Worm (Caenorhabditis elegans): Measurements from ENCODE around the gene T22F3.12.
"Not testable (repeated sequence)": the region's sequence is repeated elsewhere in the genome, so short reads cannot be mapped to it uniquely, and the experiment has no call there.

Gene T22F3.12

DNA sequence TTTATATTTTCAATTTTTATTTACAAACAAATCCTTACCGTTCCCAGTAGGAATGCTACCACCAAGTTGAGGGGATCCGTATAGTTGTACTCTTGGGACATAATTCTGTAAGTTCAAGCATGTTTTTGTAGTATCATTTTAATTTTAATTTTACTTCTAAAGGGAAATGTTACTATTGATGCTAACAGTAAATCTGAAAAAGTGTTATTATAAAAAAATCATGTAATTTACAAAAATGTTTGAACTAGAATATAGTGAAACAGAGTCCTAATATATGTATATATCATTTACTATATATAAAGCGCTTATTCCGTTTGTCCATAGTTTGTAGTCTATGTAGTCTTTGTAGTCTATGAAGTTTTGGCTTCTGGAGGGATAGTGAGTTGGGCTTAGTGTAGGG, 28.6 kb upstream of the T22F3.12 start, which contains the start of gene srx-93:
TSS of gene srx-93 (minus strand) at position 101 of the 400 bp plus-strand sequence.
- TF ChIP-seq ztf-4, ztf-11, skn-1 (tag; optimal IDR thresholded peaks at IDR 0.05): not testable (repeated sequence)

ce11 chrV:3616844-3617243, 24.8 kb upstream of the T22F3.12 start:
- TF ChIP-seq mbf-1 (tag; optimal IDR thresholded peaks at IDR 0.05) = no peak
- no peak for TF ChIP-seq zag-1 (tag; optimal IDR thresholded peaks at IDR 0.05)
- TF ChIP-seq sma-9 (GFP tag; optimal IDR thresholded peaks at IDR 0.05) = peak; percentile 59
- TF ChIP-seq sma-9 (tag; optimal IDR thresholded peaks at IDR 0.05) = no peak
- peak; percentile 35 for TF ChIP-seq nhr-21 (tag; optimal IDR thresholded peaks at IDR 0.05)
- no peak for TF ChIP-seq nhr-12 (tag; optimal IDR thresholded peaks at IDR 0.05)

- TF ChIP-seq elt-1 (tag; optimal IDR thresholded peaks at IDR 0.05) = no peak
- no peak for TF ChIP-seq nhr-6 (tag; optimal IDR thresholded peaks at IDR 0.05)
- TF ChIP-seq nhr-11 (tag; optimal IDR thresholded peaks at IDR 0.05) = no peak
- no peak for TF ChIP-seq sma-9 (GFP tag; optimal IDR thresholded peaks at IDR 0.05)
- no peak for TF ChIP-seq sma-9 (tag; optimal IDR thresholded peaks at IDR 0.05)
- TF ChIP-seq ztf-4 (tag; optimal IDR thresholded peaks at IDR 0.05) = no peak
- TF ChIP-seq skn-1 (tag; optimal IDR thresholded peaks at IDR 0.05) = no peak
- no peak for TF ChIP-seq peb-1 (tag; optimal IDR thresholded peaks at IDR 0.05)
Observed at ce11 chrV:3614397-3614796, 22.4 kb upstream of the T22F3.12 start, which contains the start of gene T22F3.11. Gene T22F3.11, minus strand, starts transcription at chrV:3614553.

ce11 chrV:3613042-3613441, 21.0 kb upstream of the T22F3.12 start:
- no peak for TF ChIP-seq snpc-4 (tag; optimal IDR thresholded peaks at IDR 0.05)
- no peak for TF ChIP-seq elt-3 (tag; optimal IDR thresholded peaks at IDR 0.05)
- no peak for TF ChIP-seq sem-4 (tag; optimal IDR thresholded peaks at IDR 0.05)
- TF ChIP-seq ceh-82 (tag; optimal IDR thresholded peaks at IDR 0.05) = no peak
- no peak for TF ChIP-seq unc-39 (tag; optimal IDR thresholded peaks at IDR 0.05)
- TF ChIP-seq lin-11 (tag; optimal IDR thresholded peaks at IDR 0.05) = no peak
- TF ChIP-seq nhr-12 (tag; optimal IDR thresholded peaks at IDR 0.05) = no peak
- no peak for TF ChIP-seq alr-1 (tag; optimal IDR thresholded peaks at IDR 0.05)
- TF ChIP-seq blmp-1 (tag; optimal IDR thresholded peaks at IDR 0.05; ENCODE audit: insufficient read depth) = no peak
- TF ChIP-seq lin-39 (tag; optimal IDR thresholded peaks at IDR 0.05) = no peak
- TF ChIP-seq nhr-10 (tag; optimal IDR thresholded peaks at IDR 0.05) = no peak
- no peak for TF ChIP-seq unc-55 (GFP tag; optimal IDR thresholded peaks at IDR 0.05)
- TF ChIP-seq egl-27 (tag; optimal IDR thresholded peaks at IDR 0.05) = no peak
- no peak for TF ChIP-seq skn-1 (tag; optimal IDR thresholded peaks at IDR 0.05)

DNA sequence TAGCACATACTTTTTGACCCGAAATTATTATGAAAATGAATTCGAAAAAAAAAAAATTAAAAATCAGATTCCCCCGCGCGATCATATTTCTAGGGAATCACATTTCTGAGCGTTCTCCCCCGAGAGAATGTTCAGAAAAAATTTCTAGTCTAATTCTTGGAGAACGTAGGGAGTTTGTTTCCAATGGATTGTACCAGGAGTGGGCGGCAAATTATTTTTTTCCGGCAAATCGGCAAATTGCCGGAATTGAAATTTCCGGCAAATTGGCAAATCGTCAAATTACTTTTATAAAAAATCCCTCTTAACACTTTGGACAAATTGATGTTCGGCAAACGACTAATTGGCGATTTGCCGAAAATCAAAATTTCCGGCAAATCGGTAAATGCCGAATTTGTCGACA, 19.7 kb upstream of the T22F3.12 start, which contains the start of gene T22F3.10:
TSS of gene T22F3.10 (minus strand) at position 101 of the 400 bp plus-strand sequence.
- TF ChIP-seq ztf-4 (tag; optimal IDR thresholded peaks at IDR 0.05) (no peak), fos-1 (tag; optimal IDR thresholded peaks at IDR 0.05) (no peak), crh-2 (tag; optimal IDR thresholded peaks at IDR 0.05) (no peak), ZK546.5 (tag; optimal IDR thresholded peaks at IDR 0.05) (no peak), mdl-1 (tag; optimal IDR thresholded peaks at IDR 0.05) (no peak), skn-1 (tag; optimal IDR thresholded peaks at IDR 0.05) (no peak), aly-2 (tag; optimal IDR thresholded peaks at IDR 0.05) (no peak), F13H6.1 (tag; optimal IDR thresholded peaks at IDR 0.05) (no peak), nhr-237 (tag; optimal IDR thresholded peaks at IDR 0.05) (no peak), lsy-2 (tag; optimal IDR thresholded peaks at IDR 0.05) (no peak), dmd-4 (tag; optimal IDR thresholded peaks at IDR 0.05) (no peak), unc-62 (GFP tag; optimal IDR thresholded peaks at IDR 0.05) (no peak), ztf-1 (GFP tag; conservative IDR thresholded peaks at IDR 0.05) (no peak)
